Worm (Caenorhabditis elegans) whole organism, young adult: ENCODE results near the gene C16C8.7.

Source experiments
- T07F8.4 ChIP-seq: sonication (generic microtip); optimal IDR thresholded peaks from 2 replicates; lab custom pipeline; 2016; ENCODE audit warnings: mild to moderate bottlenecking, missing genetic modification characterization, moderate library complexity, missing compliant biosample characterization
- ceh-27 ChIP-seq: fragments of 200-800 bp; sonication (Bioruptor generic); optimal IDR thresholded peaks from 2 replicates; lab custom pipeline; 2018; ENCODE audit warnings: mild to moderate bottlenecking, missing genetic modification characterization, moderate library complexity, missing compliant biosample characterization

ce11 chrII:3445285-3445806 is 14.6 kb downstream of the C16C8.7 start, which contains the start of the genes C16C8.5 and C16C8.16:
- TF ChIP-seq T07F8.4: no peak
- no peak for TF ChIP-seq ceh-27 (GFP tag; lab: Kevin White, UChicago)
